Fruit fly (Drosophila melanogaster) whole organism, wandering third instar larva: ENCODE measurements around the gene dor.

Source experiments
- Hr78 ChIP-seq: fragments of >200 bp; optimal IDR thresholded peaks from 2 replicates; lab custom pipeline; 2017; ENCODE audit warnings: missing biosample characterization, missing genetic modification characterization
- Mio ChIP-seq: sonication (Bioruptor generic); optimal IDR thresholded peaks from 2 replicates; lab custom pipeline; 2016; ENCODE audit warnings: missing biosample characterization, missing genetic modification characterization
- foxo ChIP-seq, 2 experiments: fragments of 200-800 bp; sonication (Bioruptor generic); optimal IDR thresholded peaks; 2 replicates in 1 of 2; 3 replicates in 1 of 2; lab custom pipeline; 2016 to 2017; ENCODE audit warnings: missing biosample characterization in 2 of 2, missing genetic modification characterization in 2 of 2
- fru ChIP-seq: fragments of 200-800 bp; sonication (Bioruptor generic); optimal IDR thresholded peaks from 3 replicates; lab custom pipeline; 2016; ENCODE audit warnings: missing biosample characterization, mild to moderate bottlenecking, missing genetic modification characterization
- h ChIP-seq: fragments of 200-800 bp; sonication (Bioruptor generic); optimal IDR thresholded peaks from 3 replicates; lab custom pipeline; 2016; ENCODE audit warnings: missing biosample characterization, mild to moderate bottlenecking, missing genetic modification characterization
- pan ChIP-seq: fragments of >200 bp; optimal IDR thresholded peaks from 2 replicates; lab custom pipeline; 2017
- psq ChIP-seq: fragments of 200-800 bp; sonication (Bioruptor generic); optimal IDR thresholded peaks from 3 replicates; lab custom pipeline; 2017; ENCODE audit warnings: missing biosample characterization, mild to moderate bottlenecking, missing genetic modification characterization, moderate library complexity
- sage ChIP-seq: fragments of 200-800 bp; sonication (Bioruptor generic); optimal IDR thresholded peaks from 2 replicates; lab custom pipeline; 2016; ENCODE audit warnings: missing biosample characterization, mild to moderate bottlenecking, missing genetic modification characterization
- sv ChIP-seq: fragments of 200-800 bp; sonication (Bioruptor generic); optimal IDR thresholded peaks from 3 replicates; lab custom pipeline; 2016; ENCODE audit warnings: missing biosample characterization, missing genetic modification characterization

DNA sequence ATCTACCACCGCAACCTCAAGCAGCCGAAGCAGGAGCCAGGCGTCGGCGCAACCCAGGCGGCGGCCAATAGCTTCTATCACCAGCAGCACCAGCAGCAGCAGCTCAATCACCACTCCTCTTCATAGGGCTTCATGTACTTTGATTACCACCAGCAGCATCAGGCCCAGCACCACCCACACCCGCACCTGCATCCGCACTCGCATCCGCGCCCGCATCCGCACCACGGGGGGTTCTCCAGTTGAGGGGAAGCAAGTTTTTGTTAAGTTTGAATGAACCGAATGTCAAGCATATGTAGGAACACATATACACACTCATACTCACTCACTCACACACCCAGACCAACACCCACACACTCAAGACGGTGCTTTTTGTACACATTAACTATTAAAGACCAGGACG lies 21.2 kb upstream of the dor start:
- TF ChIP-seq sv (GFP tag; lab: Kevin White, UChicago) (no peak), foxo (GFP tag; optimal IDR thresholded peaks at IDR 0.05; lab: Kevin White, UChicago) (no peak), h (GFP tag; lab: Kevin White, UChicago) (no peak), psq (GFP tag; lab: Kevin White, UChicago) (no peak), sage (GFP tag; lab: Kevin White, UChicago) (no peak), Hr78 (GFP tag; lab: Kevin White, UChicago) (no peak), Mio (GFP tag; lab: Kevin White, UChicago) (no peak), fru (GFP tag; lab: Kevin White, UChicago) (no peak), pan (lab: Kevin White, UChicago) (no peak)
